Worm (Caenorhabditis elegans) whole organism, L2 larva: ENCODE data around the gene gap-1.

Experiments used
- C34F6.9 ChIP-seq: fragments of 150-350 bp; optimal IDR thresholded peaks from 2 replicates; lab custom pipeline; 2014; ENCODE audit warnings: missing biosample characterization, missing genetic modification characterization
- aly-2 ChIP-seq: fragments of 150-350 bp; optimal IDR thresholded peaks from 2 replicates; lab custom pipeline; 2014; ENCODE audit warnings: missing biosample characterization, missing genetic modification characterization
- ama-1 ChIP-seq: fragments of 150-350 bp; optimal IDR thresholded peaks from 2 replicates; lab custom pipeline; 2018; ENCODE audit warnings: inconsistent platforms
- blmp-1 ChIP-seq: sonication (generic microtip); optimal IDR thresholded peaks from 2 replicates; lab custom pipeline; 2017; ENCODE audit warnings: missing genetic modification characterization, mild to moderate bottlenecking, missing compliant biosample characterization, antibody characterized with exemption, moderate library complexity; ENCODE audit not compliant: insufficient read depth
- ceh-16 ChIP-seq: fragments of 150-350 bp; optimal IDR thresholded peaks from 2 replicates; lab custom pipeline; 2014; ENCODE audit warnings: missing biosample characterization, missing genetic modification characterization
- crh-2 ChIP-seq: sonication (generic microtip); optimal IDR thresholded peaks from 2 replicates; lab custom pipeline; 2017; ENCODE audit warnings: missing biosample characterization, missing genetic modification characterization
- egl-27 ChIP-seq: sonication (generic microtip); optimal IDR thresholded peaks from 3 replicates; lab custom pipeline; 2017; ENCODE audit warnings: missing biosample characterization, missing genetic modification reagents, missing genetic modification characterization
- elt-3 ChIP-seq: sonication (generic microtip); optimal IDR thresholded peaks from 2 replicates; lab custom pipeline; 2017; ENCODE audit warnings: missing biosample characterization, missing genetic modification characterization
- fos-1 ChIP-seq: fragments of 150-350 bp; optimal IDR thresholded peaks from 2 replicates; lab custom pipeline; 2014; ENCODE audit warnings: missing biosample characterization, missing genetic modification characterization
- lin-11 ChIP-seq: fragments of 150-350 bp; sonication (generic microtip); optimal IDR thresholded peaks from 2 replicates; lab custom pipeline; 2014; ENCODE audit warnings: missing biosample characterization, missing genetic modification characterization, inconsistent platforms, mixed read lengths
- lin-13 ChIP-seq: fragments of 150-350 bp; optimal IDR thresholded peaks from 2 replicates; lab custom pipeline; 2014; ENCODE audit warnings: missing biosample characterization, missing genetic modification reagents, missing genetic modification characterization
- lin-39 ChIP-seq: fragments of 150-350 bp; optimal IDR thresholded peaks from 2 replicates; lab custom pipeline; 2014; ENCODE audit warnings: missing biosample characterization, missing genetic modification reagents, missing genetic modification characterization
- lsy-2 ChIP-seq, 2 experiments: fragments of 150-350 bp in 1 of 2; sonication (generic microtip) in 1 of 2; optimal IDR thresholded peaks; 2 replicates each; lab custom pipeline; 2014 to 2017; ENCODE audit warnings: missing biosample characterization in 2 of 2, missing genetic modification characterization in 2 of 2
- mab-5 ChIP-seq: fragments of 150-350 bp; optimal IDR thresholded peaks from 2 replicates; lab custom pipeline; 2014; ENCODE audit warnings: missing biosample characterization, missing genetic modification characterization
- mbf-1 ChIP-seq: sonication (generic microtip); optimal IDR thresholded peaks from 2 replicates; lab custom pipeline; 2017; ENCODE audit warnings: missing biosample characterization, missing genetic modification characterization
- mdl-1 ChIP-seq, 2 experiments: fragments of 150-350 bp in 1 of 2; sonication (generic microtip) in 1 of 2; optimal IDR thresholded peaks; 2 replicates each; lab custom pipeline; 2017; ENCODE audit warnings: missing biosample characterization in 2 of 2, missing genetic modification characterization in 2 of 2
- nhr-10 ChIP-seq: sonication (generic microtip); optimal IDR thresholded peaks from 2 replicates; lab custom pipeline; 2017; ENCODE audit warnings: missing biosample characterization, missing genetic modification characterization
- nhr-11 ChIP-seq: fragments of 150-350 bp; optimal IDR thresholded peaks from 2 replicates; lab custom pipeline; 2014; ENCODE audit warnings: missing biosample characterization, missing genetic modification characterization
- nhr-129 ChIP-seq: fragments of 150-350 bp; optimal IDR thresholded peaks from 2 replicates; lab custom pipeline; 2014; ENCODE audit warnings: missing biosample characterization, missing genetic modification characterization
- nhr-21 ChIP-seq: fragments of 150-350 bp; optimal IDR thresholded peaks from 2 replicates; lab custom pipeline; 2014; ENCODE audit warnings: missing biosample characterization, missing genetic modification characterization
- nhr-23 ChIP-seq: fragments of 150-350 bp; optimal IDR thresholded peaks from 2 replicates; lab custom pipeline; 2014; ENCODE audit warnings: missing biosample characterization, missing genetic modification reagents, missing genetic modification characterization
- nhr-25 ChIP-seq: fragments of 150-350 bp; sonication (generic microtip); optimal IDR thresholded peaks from 3 replicates; lab custom pipeline; 2014; ENCODE audit warnings: missing biosample characterization, missing genetic modification characterization
- nhr-6 ChIP-seq: fragments of 150-350 bp; optimal IDR thresholded peaks from 2 replicates; lab custom pipeline; 2014; ENCODE audit warnings: missing biosample characterization, missing genetic modification characterization
- nhr-77 ChIP-seq: fragments of 150-350 bp; optimal IDR thresholded peaks from 2 replicates; lab custom pipeline; 2014; ENCODE audit warnings: missing biosample characterization, missing genetic modification characterization
- peb-1 ChIP-seq: fragments of 150-350 bp; optimal IDR thresholded peaks from 2 replicates; lab custom pipeline; 2014; ENCODE audit warnings: missing biosample characterization, missing genetic modification characterization
- sem-4 ChIP-seq: fragments of 150-350 bp; optimal IDR thresholded peaks from 2 replicates; lab custom pipeline; 2014; ENCODE audit warnings: missing biosample characterization, missing genetic modification reagents, missing genetic modification characterization
- skn-1 ChIP-seq: sonication (generic microtip); optimal IDR thresholded peaks from 2 replicates; lab custom pipeline; 2017; ENCODE audit warnings: missing biosample characterization, missing genetic modification characterization
- sma-9 ChIP-seq, 2 experiments: fragments of 150-350 bp in 1 of 2; sonication (generic microtip) in 1 of 2; optimal IDR thresholded peaks; 2 replicates each; lab custom pipeline; 2014 to 2016; ENCODE audit warnings: missing genetic modification characterization in 2 of 2, mild to moderate bottlenecking in 1 of 2, missing biosample characterization in 1 of 2, missing compliant biosample characterization in 1 of 2, missing genetic modification reagents in 1 of 2, moderate library complexity in 1 of 2
- unc-55 ChIP-seq: fragments of 150-350 bp; sonication (generic microtip); optimal IDR thresholded peaks from 3 replicates; lab custom pipeline; 2014; ENCODE audit warnings: missing biosample characterization, missing genetic modification reagents, missing genetic modification characterization
- zag-1 ChIP-seq: fragments of 150-350 bp; optimal IDR thresholded peaks from 2 replicates; lab custom pipeline; 2014; ENCODE audit warnings: missing biosample characterization, missing genetic modification characterization
- ztf-1 ChIP-seq: fragments of 200-800 bp; sonication (Bioruptor generic); conservative IDR thresholded peaks from 2 replicates; pipeline ENCODE4 v1.3.6; 2022; ENCODE audit warnings: missing genetic modification characterization, missing compliant biosample characterization
- ztf-11 ChIP-seq: sonication (generic microtip); optimal IDR thresholded peaks from 2 replicates; lab custom pipeline; 2017; ENCODE audit warnings: missing biosample characterization, missing genetic modification characterization
- ztf-4 ChIP-seq: fragments of 150-350 bp; optimal IDR thresholded peaks from 2 replicates; lab custom pipeline; 2014; ENCODE audit warnings: missing biosample characterization, missing genetic modification characterization

Gene gap-1

ce11 chrX:2190740-2191139 is 1.6 kb upstream of the gap-1 start:
- no peak for TF ChIP-seq peb-1 (tag; lab: Kevin White, UChicago)
- TF ChIP-seq ztf-4 (tag; lab: Kevin White, UChicago), result no peak
- no peak for TF ChIP-seq nhr-25
- no peak for TF ChIP-seq elt-3 (tag; lab: Kevin White, UChicago)
- no peak for TF ChIP-seq nhr-10 (tag; lab: Kevin White, UChicago)
- no peak for TF ChIP-seq nhr-129 (tag; lab: Kevin White, UChicago)
- no peak for TF ChIP-seq aly-2 (tag; lab: Kevin White, UChicago)
- TF ChIP-seq mab-5 (tag; lab: Kevin White, UChicago), result no peak
- TF ChIP-seq C34F6.9, result no peak
- TF ChIP-seq lin-11, result no peak
- TF ChIP-seq lin-39 (tag; lab: Kevin White, UChicago), result no peak
- no peak for TF ChIP-seq nhr-21 (tag; lab: Kevin White, UChicago)
- TF ChIP-seq nhr-23 (tag; lab: Kevin White, UChicago), result no peak
- no peak for TF ChIP-seq crh-2
- no peak for TF ChIP-seq ztf-11
- no peak for TF ChIP-seq sem-4
- TF ChIP-seq, all 48 proteins: peak for 0

DNA sequence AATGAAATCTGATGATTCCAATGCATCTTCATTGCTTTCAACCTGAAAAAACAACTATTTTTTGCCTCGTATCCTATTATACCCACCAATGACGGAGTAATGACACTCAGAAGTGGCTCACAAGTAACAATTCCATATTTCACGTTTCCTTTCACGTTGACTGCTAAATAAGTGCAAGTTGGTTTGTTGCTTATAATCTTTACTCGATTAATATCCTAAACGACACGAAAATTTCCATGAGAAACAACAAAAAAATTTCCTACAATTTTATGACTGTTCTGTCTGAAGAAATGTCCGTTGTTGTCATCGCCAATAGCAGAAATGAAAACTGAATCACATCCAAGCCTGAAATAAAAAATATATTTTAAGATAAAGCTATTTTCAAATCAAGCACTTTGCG is 5.1 kb downstream of the gap-1 start:
- TF ChIP-seq sma-9 (GFP tag; optimal IDR thresholded peaks at IDR 0.05; lab: Kevin White, UChicago) (no peak), sma-9 (tag; optimal IDR thresholded peaks at IDR 0.05; lab: Kevin White, UChicago) (no peak), mbf-1 (tag; lab: Kevin White, UChicago) (no peak), nhr-6 (tag; lab: Kevin White, UChicago) (no peak), peb-1 (tag; lab: Kevin White, UChicago) (no peak), unc-55 (no peak), lsy-2 (tag; optimal IDR thresholded peaks at IDR 0.05; lab: Kevin White, UChicago) (no peak), lin-11 (no peak), fos-1 (no peak), skn-1 (no peak), ztf-1 (GFP tag; lab: Robert Waterston, UW) (no peak), mdl-1 (tag; optimal IDR thresholded peaks at IDR 0.05; lab: Kevin White, UChicago) (no peak), ama-1 (no peak), ceh-16 (tag; lab: Kevin White, UChicago) (no peak), egl-27 (tag; lab: Kevin White, UChicago) (no peak), ztf-11 (no peak)
- TF ChIP-seq, all 48 proteins: peak for 0

DNA sequence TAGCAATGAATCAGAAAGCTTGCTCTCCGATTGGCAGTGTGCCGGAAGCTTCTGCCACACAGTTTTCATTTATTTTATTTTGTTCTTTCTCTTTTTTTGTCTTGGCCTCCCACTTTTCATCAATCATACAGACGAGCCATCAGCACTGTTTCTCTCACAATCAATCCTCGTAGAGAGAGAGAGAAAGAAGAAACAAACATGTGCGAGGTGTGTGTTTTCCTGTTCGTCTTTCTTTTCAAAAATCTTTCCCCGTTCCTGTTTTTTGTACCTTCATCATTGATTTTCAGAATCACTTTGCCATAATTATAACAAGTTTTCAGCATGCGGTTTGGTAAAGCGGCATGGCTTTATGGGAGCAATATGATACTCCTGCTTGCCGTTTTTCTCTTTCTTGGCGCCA is 6.8 kb downstream of the gap-1 start, which contains the start of gene T24C12.1:
TSS of gene T24C12.1 (plus strand) at position 301 of the 400 bp plus-strand sequence.
- TF ChIP-seq mdl-1 (tag; optimal IDR thresholded peaks at IDR 0.05; lab: Kevin White, UChicago), result no peak
- TF ChIP-seq, all 48 proteins: peak for 0

DNA sequence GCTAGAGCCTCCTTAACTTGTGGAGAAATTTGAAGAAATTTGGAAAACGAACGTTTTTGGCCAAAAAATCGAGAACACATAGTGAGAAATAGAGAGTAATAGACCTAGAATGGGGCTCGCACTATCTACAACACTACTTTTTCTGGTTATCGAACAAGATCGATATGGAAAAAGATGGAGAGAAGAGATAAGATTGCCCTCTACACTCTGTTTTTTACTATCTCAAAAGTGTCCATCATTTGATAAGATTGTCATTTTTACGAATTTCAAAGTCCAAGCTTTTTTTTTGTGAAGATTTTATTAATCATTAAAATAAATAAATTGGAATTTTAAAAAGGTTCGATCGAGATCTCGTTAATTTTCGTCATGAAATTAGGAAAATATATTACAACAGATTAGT is 11.5 kb downstream of the gap-1 start, which contains the start of gene T24C12.3:
TSS of gene T24C12.3 (minus strand) at position 134 of the 400 bp plus-strand sequence.
- TF ChIP-seq nhr-10 (tag; lab: Kevin White, UChicago) (no peak), nhr-11 (tag; lab: Kevin White, UChicago) (no peak), fos-1 (peak; percentile 80), ztf-1 (GFP tag; lab: Robert Waterston, UW) (no peak), ceh-16 (tag; lab: Kevin White, UChicago) (no peak), lin-13 (GFP tag; lab: Kevin White, UChicago) (no peak), skn-1 (no peak), nhr-129 (tag; lab: Kevin White, UChicago) (no peak), sma-9 (GFP tag; optimal IDR thresholded peaks at IDR 0.05; lab: Kevin White, UChicago) (no peak), sma-9 (tag; optimal IDR thresholded peaks at IDR 0.05; lab: Kevin White, UChicago) (no peak)

ce11 chrX:2204963-2205362 is 12.7 kb downstream of the gap-1 start, which contains the start of gene T24C12.4:
TSS of gene T24C12.4 (minus strand) at chrX:2205063.
- no peak for TF ChIP-seq zag-1 (tag; lab: Kevin White, UChicago)
- TF ChIP-seq mbf-1 (tag; lab: Kevin White, UChicago), result no peak
- TF ChIP-seq C34F6.9, result no peak
- TF ChIP-seq elt-3 (tag; lab: Kevin White, UChicago), result no peak
- no peak for TF ChIP-seq lin-11
- TF ChIP-seq sem-4, result no peak

ce11 chrX:2208391-2208790 is 16.1 kb downstream of the gap-1 start:
- TF ChIP-seq nhr-77 (tag; lab: Kevin White, UChicago) (no peak), sma-9 (GFP tag; optimal IDR thresholded peaks at IDR 0.05; lab: Kevin White, UChicago) (peak; percentile 7), sma-9 (tag; optimal IDR thresholded peaks at IDR 0.05; lab: Kevin White, UChicago) (no peak), egl-27 (tag; lab: Kevin White, UChicago) (peak; percentile 39), blmp-1 (tag; lab: Kevin White, UChicago) (peak; percentile 43), ceh-16 (tag; lab: Kevin White, UChicago) (peak; percentile 5)
